2 fruit fly cellular contexts compared by ENCODE assay signal in genomic region chr3R:8233864-8234263, dm6.
A peak's percentile ranks its signal among the peaks of the same experiment; 100 is the strongest.
TF ChIP-seq lines count a peak whose summit lies in the region.

No protein-coding gene starts in this region.

TF ChIP-seq in whole organism, embryonic, 481 proteins besides CTCF, POLR2A, EP300 and RAD21 (continued from another document and continues in another):
- TF ChIP-seq CG10267 (tag; optimal IDR thresholded peaks at IDR 0.05; lab: Kevin White, UChicago) (peak; percentile 7), al (GFP tag; IDR thresholded peaks at IDR 0.05; lab: Robert Waterston, UW) (no peak), ERR (GFP tag; optimal IDR thresholded peaks at IDR 0.05; lab: Kevin White, UChicago) (no peak), stc (GFP tag; IDR thresholded peaks at IDR 0.05; lab: Robert Waterston, UW) (0 out of 2 replicates have a peak, but pooled peaks have one; percentile 30), CG13894 (tag; optimal IDR thresholded peaks at IDR 0.05; lab: Kevin White, UChicago) (no peak), CG1603 (tag; optimal IDR thresholded peaks at IDR 0.05; lab: Kevin White, UChicago) (peak; percentile 59), dati (GFP tag; IDR thresholded peaks at IDR 0.05; lab: Robert Waterston, UW) (no peak), CG1832 (GFP tag; optimal IDR thresholded peaks at IDR 0.05; lab: Kevin White, UChicago) (peak; percentile 48), bab2 (GFP tag; optimal IDR thresholded peaks at IDR 0.05; lab: Kevin White, UChicago) (no peak), lov (optimal IDR thresholded peaks at IDR 0.05; lab: Kevin White, UChicago) (no peak), lov (GFP tag; IDR thresholded peaks at IDR 0.05; lab: Robert Waterston, UW) (no peak), PHDP (tag; optimal IDR thresholded peaks at IDR 0.05; lab: Kevin White, UChicago) (peak; percentile 13), br (optimal IDR thresholded peaks at IDR 0.05; lab: Kevin White, UChicago) (no peak), MESR4 (GFP tag; optimal IDR thresholded peaks at IDR 0.05; lab: Kevin White, UChicago) (peak; percentile 35), ara (GFP tag; IDR thresholded peaks at IDR 0.05; lab: Robert Waterston, UW) (0 out of 2 replicates have a peak, but pooled peaks have one; percentile 4), org-1 (GFP tag; optimal IDR thresholded peaks at IDR 0.05; lab: Kevin White, UChicago) (peak; percentile 15), CG31441 (GFP tag; IDR thresholded peaks at IDR 0.05; lab: Robert Waterston, UW) (peak; percentile 8; the same call in 1 of the 2 replicates), Xrp1 (GFP tag; IDR thresholded peaks at IDR 0.05; lab: Robert Waterston, UW) (peak; percentile 57; the same call in 1 of the 2 replicates), CG2129 (GFP tag; IDR thresholded peaks at IDR 0.05; lab: Robert Waterston, UW; ENCODE audit: partially characterized antibody) (no peak), CoRest (tag; optimal IDR thresholded peaks at IDR 0.05; lab: Kevin White, UChicago) (peak; percentile 3), tio (GFP tag; optimal IDR thresholded peaks at IDR 0.05; lab: Kevin White, UChicago) (peak; percentile 8), az2 (GFP tag; optimal IDR thresholded peaks at IDR 0.05; lab: Kevin White, UChicago) (peak; percentile 40), bsh (GFP tag; optimal IDR thresholded peaks at IDR 0.05; lab: Kevin White, UChicago) (peak in 1 of 2 experiments; percentile 63), Ets65A (GFP tag; lab: Kevin White, UChicago) (peak; percentile 55), Drgx (GFP tag; IDR thresholded peaks at IDR 0.05; lab: Robert Waterston, UW) (peak; percentile 67), ato (GFP tag; IDR thresholded peaks at IDR 0.05; lab: Robert Waterston, UW; ENCODE audit: partially characterized antibody) (peak; percentile 21; the same call in 1 of the 2 replicates), sens (GFP tag; lab: Kevin White, UChicago) (peak; percentile 87), dpn (GFP tag; optimal IDR thresholded peaks at IDR 0.05; lab: Kevin White, UChicago) (peak in 1 of 2 experiments; percentile 16), CG14014 (GFP tag; IDR thresholded peaks at IDR 0.05; lab: Robert Waterston, UW) (peak; percentile 38; the same call in 1 of the 2 replicates), Chrac-16 (GFP tag; optimal IDR thresholded peaks at IDR 0.05; lab: Kevin White, UChicago) (peak; percentile 4), pan (optimal IDR thresholded peaks at IDR 0.05; lab: Kevin White, UChicago) (peak in 1 of 2 experiments; percentile 61), pan (GFP tag; optimal IDR thresholded peaks at IDR 0.05 in 1 of 2, IDR thresholded peaks at IDR 0.05 in 1 of 2) (no peak), crp (GFP tag; optimal IDR thresholded peaks at IDR 0.05; lab: Kevin White, UChicago) (no peak), D19B (GFP tag; optimal IDR thresholded peaks at IDR 0.05; lab: Kevin White, UChicago) (peak; percentile 86), Oaz (GFP tag; IDR thresholded peaks at IDR 0.05; lab: Robert Waterston, UW) (peak; percentile 42; the same call in 1 of the 2 replicates), CG12769 (tag; optimal IDR thresholded peaks at IDR 0.05; lab: Kevin White, UChicago) (no peak), CG8388 (GFP tag; optimal IDR thresholded peaks at IDR 0.05; lab: Kevin White, UChicago) (peak; percentile 53), zfh1 (GFP tag; IDR thresholded peaks at IDR 0.05; lab: Robert Waterston, UW) (peak; percentile 27; the same call in 1 of the 3 replicates), HLH3B (GFP tag; IDR thresholded peaks at IDR 0.05; lab: Robert Waterston, UW) (peak; percentile 21; the same call in 1 of the 2 replicates), D (optimal IDR thresholded peaks at IDR 0.05; lab: Kevin White, UChicago) (no peak), D (GFP tag; optimal IDR thresholded peaks at IDR 0.05; lab: Kevin White, UChicago) (peak; percentile 28), ATbp (GFP tag; optimal IDR thresholded peaks at IDR 0.05; lab: Kevin White, UChicago) (peak; percentile 14), Ada2b (GFP tag; IDR thresholded peaks at IDR 0.05; lab: Robert Waterston, UW) (0 out of 2 replicates have a peak, but pooled peaks have one; percentile 11), CG14050 (GFP tag; IDR thresholded peaks at IDR 0.05; lab: Robert Waterston, UW) (peak; percentile 37; the same call in 1 of the 3 replicates), fd102C (GFP tag; optimal IDR thresholded peaks at IDR 0.05; lab: Kevin White, UChicago) (no peak), hkb (optimal IDR thresholded peaks at IDR 0.05; lab: Kevin White, UChicago) (no peak), hkb (GFP tag; IDR thresholded peaks at IDR 0.05; lab: Robert Waterston, UW) (peak; percentile 53; the same call in 1 of the 2 replicates), jumu (GFP tag; optimal IDR thresholded peaks at IDR 0.05; lab: Kevin White, UChicago) (no peak), CG30431 (GFP tag; optimal IDR thresholded peaks at IDR 0.05; lab: Kevin White, UChicago) (no peak), Hsf (GFP tag; optimal IDR thresholded peaks at IDR 0.05; lab: Kevin White, UChicago) (peak; percentile 20), CG2875 (GFP tag; optimal IDR thresholded peaks at IDR 0.05; lab: Kevin White, UChicago) (peak; percentile 17), lola (GFP tag; optimal IDR thresholded peaks at IDR 0.05; lab: Kevin White, UChicago) (peak in 1 of 3 experiments; percentile 38), row (GFP tag; IDR thresholded peaks at IDR 0.05; lab: Robert Waterston, UW) (peak; percentile 69; the same call in 2 of the 3 replicates), ci (GFP tag; IDR thresholded peaks at IDR 0.05; lab: Robert Waterston, UW) (0 out of 3 replicates have a peak, but pooled peaks have one; percentile 64), H2.0 (GFP tag; IDR thresholded peaks at IDR 0.05; lab: Robert Waterston, UW) (peak; percentile 26; the same call in 1 of the 2 replicates), CG10366 (GFP tag; IDR thresholded peaks at IDR 0.05; lab: Robert Waterston, UW) (no peak), chif (GFP tag; optimal IDR thresholded peaks at IDR 0.05; lab: Kevin White, UChicago) (peak in 1 of 2 experiments; percentile 48), dmrt11E (tag; optimal IDR thresholded peaks at IDR 0.05; lab: Kevin White, UChicago) (peak; percentile 41), CG12391 (tag; optimal IDR thresholded peaks at IDR 0.05; lab: Kevin White, UChicago) (peak; percentile 41), CG15696 (tag; optimal IDR thresholded peaks at IDR 0.05; lab: Kevin White, UChicago) (peak; percentile 1), odd (GFP tag; optimal IDR thresholded peaks at IDR 0.05; lab: Kevin White, UChicago) (peak; percentile 12), fd96Cb (tag; optimal IDR thresholded peaks at IDR 0.05; lab: Kevin White, UChicago) (peak; percentile 16), Sox102F (GFP tag; optimal IDR thresholded peaks at IDR 0.05; lab: Kevin White, UChicago) (peak; percentile 64)

TF ChIP-seq in whole organism, prepupa, 60 proteins besides CTCF, POLR2A, EP300 and RAD21 (continued from another document):
- no peak for TF ChIP-seq fd85E (GFP tag; optimal IDR thresholded peaks at IDR 0.05; lab: Kevin White, UChicago)
- TF ChIP-seq CG6854 (GFP tag; optimal IDR thresholded peaks at IDR 0.05; lab: Kevin White, UChicago): no peak
- no peak for TF ChIP-seq CG10669 (GFP tag; optimal IDR thresholded peaks at IDR 0.05; lab: Kevin White, UChicago)
- no peak for TF ChIP-seq vri (GFP tag; optimal IDR thresholded peaks at IDR 0.05; lab: Kevin White, UChicago)
- no peak for TF ChIP-seq Ets21C (GFP tag; optimal IDR thresholded peaks at IDR 0.05; lab: Kevin White, UChicago)
- TF ChIP-seq achi (GFP tag; optimal IDR thresholded peaks at IDR 0.05; lab: Kevin White, UChicago): peak; percentile 73
- TF ChIP-seq CG32006 (GFP tag; optimal IDR thresholded peaks at IDR 0.05; lab: Kevin White, UChicago): peak; percentile 90
- peak; percentile 88 for TF ChIP-seq eg (GFP tag; IDR thresholded peaks at IDR 0.05; lab: Robert Waterston, UW)
- no peak for TF ChIP-seq CG8632 (GFP tag; optimal IDR thresholded peaks at IDR 0.05; lab: Kevin White, UChicago)
- TF ChIP-seq CG10631 (GFP tag; optimal IDR thresholded peaks at IDR 0.05; lab: Kevin White, UChicago): peak; percentile 46
- peak; percentile 50 for TF ChIP-seq lz (GFP tag; optimal IDR thresholded peaks at IDR 0.05; lab: Kevin White, UChicago)
- peak; percentile 27 for TF ChIP-seq Smox (GFP tag; optimal IDR thresholded peaks at IDR 0.05; lab: Kevin White, UChicago)
- TF ChIP-seq fd59A (GFP tag; optimal IDR thresholded peaks at IDR 0.05; lab: Kevin White, UChicago): no peak
- TF ChIP-seq dsx (GFP tag; optimal IDR thresholded peaks at IDR 0.05; lab: Kevin White, UChicago; ENCODE audit: poor library complexity, severe bottlenecking): no peak
- TF ChIP-seq CG4318 (GFP tag; optimal IDR thresholded peaks at IDR 0.05; lab: Kevin White, UChicago): peak; percentile 67
- TF ChIP-seq CG16779 (tag; optimal IDR thresholded peaks at IDR 0.05; lab: Kevin White, UChicago): no peak
- TF ChIP-seq CG34406 (GFP tag; optimal IDR thresholded peaks at IDR 0.05; lab: Kevin White, UChicago): peak; percentile 53
- TF ChIP-seq fkh (GFP tag; optimal IDR thresholded peaks at IDR 0.05; lab: Kevin White, UChicago): no peak
- peak; percentile 44 for TF ChIP-seq Met (GFP tag; optimal IDR thresholded peaks at IDR 0.05; lab: Kevin White, UChicago)
- no peak for TF ChIP-seq CG3919 (GFP tag; optimal IDR thresholded peaks at IDR 0.05; lab: Kevin White, UChicago)
- TF ChIP-seq CG8119 (GFP tag; IDR thresholded peaks at IDR 0.05; lab: Robert Waterston, UW): peak; percentile 90
- no peak for TF ChIP-seq CG11762 (GFP tag; optimal IDR thresholded peaks at IDR 0.05; lab: Kevin White, UChicago; ENCODE audit: insufficient read depth)
- TF ChIP-seq CG8319 (GFP tag; optimal IDR thresholded peaks at IDR 0.05; lab: Kevin White, UChicago): no peak
- no peak for TF ChIP-seq spab (GFP tag; optimal IDR thresholded peaks at IDR 0.05; lab: Kevin White, UChicago)
- peak; percentile 65 for TF ChIP-seq dac (GFP tag; optimal IDR thresholded peaks at IDR 0.05; lab: Kevin White, UChicago)
- TF ChIP-seq ss (GFP tag; optimal IDR thresholded peaks at IDR 0.05; lab: Kevin White, UChicago): no peak
- TF ChIP-seq acj6 (GFP tag; optimal IDR thresholded peaks at IDR 0.05; lab: Kevin White, UChicago): peak; percentile 57
- TF ChIP-seq Sox102F (GFP tag; optimal IDR thresholded peaks at IDR 0.05; lab: Kevin White, UChicago): peak; percentile 44
- TF ChIP-seq CG31627 (GFP tag; optimal IDR thresholded peaks at IDR 0.05; lab: Kevin White, UChicago): peak; percentile 43
- TF ChIP-seq CG6792 (GFP tag; optimal IDR thresholded peaks at IDR 0.05; lab: Kevin White, UChicago): peak; percentile 17
- no peak for TF ChIP-seq Eip93F (GFP tag; optimal IDR thresholded peaks at IDR 0.05; lab: Kevin White, UChicago)
- no peak for TF ChIP-seq CG9139 (GFP tag; optimal IDR thresholded peaks at IDR 0.05; lab: Kevin White, UChicago)
- peak; percentile 92 for TF ChIP-seq CG15336 (GFP tag; IDR thresholded peaks at IDR 0.05; lab: Robert Waterston, UW)
- TF ChIP-seq cyc (GFP tag; optimal IDR thresholded peaks at IDR 0.05; lab: Kevin White, UChicago): no peak
- peak; percentile 57; the same call in 1 of the 2 replicates for TF ChIP-seq Gug (GFP tag; IDR thresholded peaks at IDR 0.05; lab: Robert Waterston, UW)
- TF ChIP-seq Sox14 (GFP tag; optimal IDR thresholded peaks at IDR 0.05; lab: Kevin White, UChicago): peak; percentile 27
TF ChIP-seq in whole organism, prepupa: peak in this region for 33.
